Worm (Caenorhabditis elegans): ENCODE measurements around the gene R10D12.13.

R10D12.13 gene

DNA sequence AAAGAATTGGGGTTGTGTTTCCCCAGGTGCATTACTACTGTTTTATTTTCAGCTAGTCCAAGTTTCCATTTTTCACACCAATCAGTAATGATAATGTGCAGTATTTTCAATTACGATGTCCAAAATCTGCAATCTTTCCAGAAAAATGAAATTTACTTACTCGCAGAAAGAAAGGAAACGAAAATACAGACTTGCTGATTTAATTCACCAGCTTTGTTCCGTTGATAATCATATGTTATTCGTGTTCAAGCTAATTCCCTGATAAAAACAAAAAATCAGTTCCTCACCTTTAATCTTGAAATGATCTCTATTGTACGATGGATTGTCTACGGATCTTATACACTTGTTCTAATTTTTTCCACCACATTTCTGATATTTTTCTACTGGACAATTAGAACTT, 38.4 kb upstream of the R10D12.13 start, which contains the start of gene srxa-11:
Gene srxa-11 (plus strand): TSS at position 301 of the 400 bp plus-strand sequence.
- no peak for TF ChIP-seq rbr-2 (tag; optimal IDR thresholded peaks at IDR 0.05)
- no peak for TF ChIP-seq php-3 (GFP tag; IDR thresholded peaks at IDR 0.05)
- no peak for TF ChIP-seq nhr-42 (GFP tag; IDR thresholded peaks at IDR 0.05)
- TF ChIP-seq madf-9 (GFP tag; conservative IDR thresholded peaks at IDR 0.05): no peak
- TF ChIP-seq mxl-3 (GFP tag; optimal IDR thresholded peaks at IDR 0.05): no peak
- TF ChIP-seq nhr-25 (tag; optimal IDR thresholded peaks at IDR 0.05; ENCODE audit: borderline replicate concordance, insufficient read depth): no peak
- TF ChIP-seq Y48G9A.11 (GFP tag; IDR thresholded peaks at IDR 0.05): no peak
- TF ChIP-seq nhr-48 (tag; optimal IDR thresholded peaks at IDR 0.05): no peak
- no peak for TF ChIP-seq spr-1 (tag; optimal IDR thresholded peaks at IDR 0.05)
- no peak for TF ChIP-seq skn-1 (tag; optimal IDR thresholded peaks at IDR 0.05)
- TF ChIP-seq unc-130 (GFP tag; optimal IDR thresholded peaks at IDR 0.05): no peak
- TF ChIP-seq daf-8 (GFP tag; IDR thresholded peaks at IDR 0.05): no peak
- no peak for TF ChIP-seq lin-15B (tag; optimal IDR thresholded peaks at IDR 0.05)
- TF ChIP-seq ces-1 (GFP tag; optimal IDR thresholded peaks at IDR 0.05): no peak
- no peak for TF ChIP-seq daf-19 (GFP tag; conservative IDR thresholded peaks at IDR 0.05)

ce11 chrV:13926398-13926797, 35.8 kb upstream of the R10D12.13 start, which contains the start of gene srxa-12:
Gene srxa-12, plus strand, starts transcription at chrV:13926698.
- TF ChIP-seq lin-29 (GFP tag; IDR thresholded peaks at IDR 0.05) (no peak), D1046.2 (GFP tag; IDR thresholded peaks at IDR 0.05) (no peak), zfp-3 (GFP tag; conservative IDR thresholded peaks at IDR 0.05) (no peak)

ce11 chrV:13929503-13929902, 32.7 kb upstream of the R10D12.13 start, which contains the start of gene srxa-13:
Gene srxa-13, plus strand, starts transcription at chrV:13929803.
- TF ChIP-seq Y48G9A.11 (GFP tag; IDR thresholded peaks at IDR 0.05) (no peak), jun-1 (tag; optimal IDR thresholded peaks at IDR 0.05) (no peak), zag-1 (tag; optimal IDR thresholded peaks at IDR 0.05) (no peak), Y105C5A.15 (GFP tag; IDR thresholded peaks at IDR 0.05) (no peak), skn-1 (tag; optimal IDR thresholded peaks at IDR 0.05) (no peak), lin-29 (GFP tag; IDR thresholded peaks at IDR 0.05) (no peak), ceh-44 (GFP tag; IDR thresholded peaks at IDR 0.05) (no peak), php-3 (GFP tag; IDR thresholded peaks at IDR 0.05) (no peak), ztf-11 (tag; optimal IDR thresholded peaks at IDR 0.05) (no peak), F10B5.3 (tag; optimal IDR thresholded peaks at IDR 0.05) (no peak), dpl-1 (GFP tag; optimal IDR thresholded peaks at IDR 0.05) (no peak), snpc-1.2 (GFP tag; IDR thresholded peaks at IDR 0.05) (no peak), tag-97 (GFP tag; IDR thresholded peaks at IDR 0.05) (no peak), ztf-7 (tag; optimal IDR thresholded peaks at IDR 0.05) (no peak), nhr-11 (tag; optimal IDR thresholded peaks at IDR 0.05) (no peak), mxl-3 (GFP tag; optimal IDR thresholded peaks at IDR 0.05) (no peak), hif-1 (tag; optimal IDR thresholded peaks at IDR 0.05) (no peak), cey-2 (tag; optimal IDR thresholded peaks at IDR 0.05; ENCODE audit: borderline replicate concordance, insufficient read depth) (no peak), nhr-102 (tag; optimal IDR thresholded peaks at IDR 0.05) (no peak)

ce11 chrV:13931225-13931624, 31.0 kb upstream of the R10D12.13 start, which contains the start of gene C06B3.16:
Gene C06B3.16, plus strand, starts transcription at chrV:13931525.
- no peak for TF ChIP-seq hlh-30 (tag; optimal IDR thresholded peaks at IDR 0.05; ENCODE audit: insufficient read depth)
- no peak for TF ChIP-seq nhr-10 (tag; optimal IDR thresholded peaks at IDR 0.05)
- TF ChIP-seq lin-39 (tag; optimal IDR thresholded peaks at IDR 0.05): no peak
- TF ChIP-seq aha-1 (tag): peak; percentile 18
- no peak for TF ChIP-seq lin-15B (tag; optimal IDR thresholded peaks at IDR 0.05)
- TF ChIP-seq nhr-102 (tag; optimal IDR thresholded peaks at IDR 0.05): no peak
- TF ChIP-seq zag-1 (tag; optimal IDR thresholded peaks at IDR 0.05): no peak

All from whole organism, L4 larva.